Worm (Caenorhabditis elegans): Measurements from ENCODE around the gene irk-3.

ce11 chrX:14335621-14336020, 34.6 kb downstream of the irk-3 start:
- TF ChIP-seq mdl-1 (tag; optimal IDR thresholded peaks at IDR 0.05) (no peak), aly-2 (tag; optimal IDR thresholded peaks at IDR 0.05) (no peak), lsy-2 (tag; optimal IDR thresholded peaks at IDR 0.05) (no peak), ama-1 (optimal IDR thresholded peaks at IDR 0.05) (no peak)

Data from whole organism, L2 larva.